Fruit fly (Drosophila melanogaster) whole organism, embryonic: ENCODE results near the gene CG6425.

Experiments
- Abd-B ChIP-seq: fragments of 200-800 bp; sonication (Bioruptor generic); optimal IDR thresholded peaks from 2 replicates; lab custom pipeline; 2018; ENCODE audit warnings: missing biosample characterization, mild to moderate bottlenecking, missing genetic modification characterization, moderate library complexity
- Aef1 ChIP-seq: fragments of 200-800 bp; sonication (Bioruptor generic); IDR thresholded peaks from 3 replicates; pipeline ENCODE4 v1.3.6; 2022; ENCODE audit warnings: missing biosample characterization, missing genetic modification characterization
- BEAF-32 ChIP-seq: fragments of 200-800 bp; sonication (Bioruptor generic); optimal IDR thresholded peaks from 3 replicates; lab custom pipeline; 2017; ENCODE audit warnings: missing biosample characterization, missing genetic modification characterization, mild to moderate bottlenecking, moderate library complexity, missing genetic modification reagents
- CG10267 ChIP-seq: fragments of 200-800 bp; sonication (Bioruptor generic); optimal IDR thresholded peaks from 2 replicates; lab custom pipeline; 2018; ENCODE audit warnings: missing biosample characterization, mild to moderate bottlenecking, missing genetic modification characterization, moderate library complexity
- CG12299 ChIP-seq: fragments of 200-800 bp; sonication (Bioruptor generic); optimal IDR thresholded peaks from 2 replicates; lab custom pipeline; 2018; ENCODE audit warnings: missing biosample characterization, mild to moderate bottlenecking, missing genetic modification characterization
- CG12391 ChIP-seq: fragments of 200-800 bp; sonication (Bioruptor generic); optimal IDR thresholded peaks from 3 replicates; lab custom pipeline; 2018; ENCODE audit warnings: missing biosample characterization, mild to moderate bottlenecking, missing genetic modification characterization, moderate library complexity
- CG13424 ChIP-seq: fragments of 200-800 bp; sonication (Bioruptor generic); optimal IDR thresholded peaks from 2 replicates; lab custom pipeline; 2019; ENCODE audit warnings: missing biosample characterization, mild to moderate bottlenecking, missing genetic modification characterization, moderate library complexity
- CG13894 ChIP-seq: fragments of 200-800 bp; sonication (Bioruptor generic); optimal IDR thresholded peaks from 3 replicates; lab custom pipeline; 2018; ENCODE audit warnings: missing biosample characterization, mild to moderate bottlenecking, missing genetic modification characterization, moderate library complexity
- CG14710 ChIP-seq: fragments of 200-800 bp; sonication (Bioruptor generic); optimal IDR thresholded peaks from 3 replicates; lab custom pipeline; 2019; ENCODE audit warnings: missing biosample characterization, mild to moderate bottlenecking, missing genetic modification characterization, moderate library complexity
- CG17385 ChIP-seq: fragments of 200-800 bp; sonication (Bioruptor generic); optimal IDR thresholded peaks from 3 replicates; lab custom pipeline; 2018; ENCODE audit warnings: missing biosample characterization, mild to moderate bottlenecking, missing genetic modification characterization
- CG17802 ChIP-seq: fragments of 200-800 bp; sonication (Bioruptor generic); optimal IDR thresholded peaks from 2 replicates; lab custom pipeline; 2018; ENCODE audit warnings: missing biosample characterization, mild to moderate bottlenecking, missing genetic modification characterization, moderate library complexity
- CG1792 ChIP-seq: fragments of 200-800 bp; sonication (Bioruptor generic); optimal IDR thresholded peaks from 2 replicates; lab custom pipeline; 2016; ENCODE audit warnings: missing biosample characterization, missing genetic modification characterization
- CG18262 ChIP-seq: fragments of 200-800 bp; optimal IDR thresholded peaks from 3 replicates; lab custom pipeline; 2019; ENCODE audit warnings: missing biosample characterization, mild to moderate bottlenecking, missing genetic modification characterization, moderate library complexity
- CG2120 ChIP-seq: fragments of 200-800 bp; sonication (Bioruptor generic); optimal IDR thresholded peaks from 3 replicates; lab custom pipeline; 2016; ENCODE audit warnings: missing biosample characterization, missing genetic modification characterization
- CG2712 ChIP-seq: fragments of 200-800 bp; optimal IDR thresholded peaks from 3 replicates; lab custom pipeline; 2019; ENCODE audit warnings: missing biosample characterization, mild to moderate bottlenecking, missing genetic modification characterization, moderate library complexity
- CG30403 ChIP-seq: fragments of 200-800 bp; sonication (Bioruptor generic); optimal IDR thresholded peaks from 3 replicates; lab custom pipeline; 2016; ENCODE audit warnings: missing biosample characterization, missing genetic modification characterization
- CG7357 ChIP-seq: fragments of 200-800 bp; sonication (Bioruptor generic); IDR thresholded peaks from 3 replicates; pipeline ENCODE4 v1.3.6; 2022; ENCODE audit warnings: missing biosample characterization, missing genetic modification characterization
- Dad ChIP-seq: fragments of 200-800 bp; sonication (Bioruptor generic); optimal IDR thresholded peaks from 3 replicates; lab custom pipeline; 2016; ENCODE audit warnings: missing biosample characterization, missing genetic modification characterization
- Dref ChIP-seq: fragments of 200-800 bp; sonication (Bioruptor generic); IDR thresholded peaks from 2 replicates; pipeline ENCODE4 v1.3.6; 2022; ENCODE audit warnings: missing biosample characterization, missing genetic modification characterization
- E2f2 ChIP-seq: fragments of 200-800 bp; sonication (Bioruptor generic); IDR thresholded peaks from 2 replicates; pipeline ENCODE4 v1.3.6; 2022; ENCODE audit warnings: missing biosample characterization, missing genetic modification characterization
- ERR ChIP-seq: fragments of 200-800 bp; sonication (Bioruptor generic); optimal IDR thresholded peaks from 2 replicates; lab custom pipeline; 2016; ENCODE audit warnings: missing biosample characterization, missing genetic modification characterization
- Ets65A ChIP-seq: fragments of 200-800 bp; sonication (Bioruptor generic); peaks from one replicate; lab custom pipeline; 2016; ENCODE audit warnings: missing biosample characterization, missing genetic modification characterization
- Fer2 ChIP-seq: fragments of 200-800 bp; sonication (Bioruptor generic); optimal IDR thresholded peaks from 2 replicates; lab custom pipeline; 2018; ENCODE audit warnings: missing biosample characterization, mild to moderate bottlenecking, missing genetic modification characterization, moderate library complexity
- HLH54F ChIP-seq: fragments of 200-800 bp; sonication (Bioruptor generic); optimal IDR thresholded peaks from 3 replicates; lab custom pipeline; 2016; ENCODE audit warnings: missing biosample characterization, missing genetic modification characterization
- Hr51 ChIP-seq, 2 experiments: fragments of 200-800 bp; sonication (Bioruptor generic); optimal IDR thresholded peaks; 2 replicates in 1 of 2; 3 replicates in 1 of 2; lab custom pipeline; 2016 to 2018; ENCODE audit warnings: missing biosample characterization in 2 of 2, missing genetic modification characterization in 2 of 2, mild to moderate bottlenecking in 1 of 2, moderate library complexity in 1 of 2
- NFAT ChIP-seq: fragments of 200-800 bp; sonication (Bioruptor generic); IDR thresholded peaks from 2 replicates; pipeline ENCODE4 v1.3.6; 2022; ENCODE audit warnings: missing biosample characterization, missing genetic modification characterization
- NK7.1 ChIP-seq: fragments of 200-800 bp; sonication (Bioruptor generic); optimal IDR thresholded peaks from 3 replicates; lab custom pipeline; 2016; ENCODE audit warnings: missing biosample characterization, missing genetic modification characterization
- Sry-δ ChIP-seq: fragments of 200-800 bp; sonication (Bioruptor generic); optimal IDR thresholded peaks from 2 replicates; lab custom pipeline; 2016; ENCODE audit warnings: missing biosample characterization, missing genetic modification characterization
- Vsx1 ChIP-seq: fragments of 200-800 bp; sonication (Bioruptor generic); optimal IDR thresholded peaks from 2 replicates; lab custom pipeline; 2017; ENCODE audit warnings: missing biosample characterization, mild to moderate bottlenecking, missing genetic modification characterization, missing genetic modification reagents
- ato ChIP-seq: fragments of 200-800 bp; sonication (Bioruptor generic); IDR thresholded peaks from 2 replicates; pipeline ENCODE4 v1.3.6; 2022; ENCODE audit warnings: missing biosample characterization, missing genetic modification characterization; ENCODE audit not compliant: partially characterized antibody
- bab2 ChIP-seq: fragments of 200-800 bp; sonication (Bioruptor generic); optimal IDR thresholded peaks from 2 replicates; lab custom pipeline; 2016; ENCODE audit warnings: missing biosample characterization, missing genetic modification characterization
- bcd ChIP-seq: fragments of 200-800 bp; sonication (Bioruptor generic); optimal IDR thresholded peaks from 2 replicates; lab custom pipeline; 2017; ENCODE audit warnings: missing biosample characterization, mild to moderate bottlenecking, missing genetic modification characterization
- br ChIP-seq: fragments of >200 bp; optimal IDR thresholded peaks from 2 replicates; lab custom pipeline; 2017
- bsh ChIP-seq, 2 experiments: fragments of 200-800 bp; sonication (Bioruptor generic); optimal IDR thresholded peaks; 2 replicates each; lab custom pipeline; 2017 to 2018; ENCODE audit warnings: mild to moderate bottlenecking in 2 of 2, missing biosample characterization in 2 of 2, missing genetic modification characterization in 2 of 2, moderate library complexity in 1 of 2
- btn ChIP-seq: fragments of 200-800 bp; sonication (Bioruptor generic); optimal IDR thresholded peaks from 2 replicates; lab custom pipeline; 2016; ENCODE audit warnings: missing biosample characterization, missing genetic modification characterization
- cad ChIP-seq: fragments of >200 bp; optimal IDR thresholded peaks from 2 replicates; lab custom pipeline; 2017; ENCODE audit warnings: missing biosample characterization, missing genetic modification characterization
- cato ChIP-seq: fragments of 200-800 bp; sonication (Bioruptor generic); optimal IDR thresholded peaks from 2 replicates; lab custom pipeline; 2016; ENCODE audit warnings: missing biosample characterization, missing genetic modification characterization, borderline replicate concordance
- ci ChIP-seq: fragments of 200-800 bp; sonication (Bioruptor generic); IDR thresholded peaks from 3 replicates; pipeline ENCODE4 v1.3.6; 2022; ENCODE audit warnings: missing biosample characterization, missing genetic modification characterization
- fu2 ChIP-seq: fragments of 200-800 bp; sonication (Bioruptor generic); optimal IDR thresholded peaks from 2 replicates; lab custom pipeline; 2016; ENCODE audit warnings: missing biosample characterization, missing genetic modification characterization
- gro ChIP-seq: fragments of 200-800 bp; sonication (Bioruptor generic); optimal IDR thresholded peaks from 2 replicates; lab custom pipeline; 2016; ENCODE audit warnings: missing biosample characterization, missing genetic modification characterization
- ken ChIP-seq: fragments of 200-800 bp; sonication (Bioruptor generic); IDR thresholded peaks from 3 replicates; pipeline ENCODE4 v1.3.6; 2022; ENCODE audit warnings: missing biosample characterization, missing genetic modification characterization
- otp ChIP-seq: fragments of 200-800 bp; sonication (Bioruptor generic); IDR thresholded peaks from 3 replicates; pipeline ENCODE4, ENCODE4 v1.3.6; 2022; ENCODE audit warnings: missing biosample characterization, missing genetic modification characterization
- phol ChIP-seq: fragments of 200-800 bp; sonication (Bioruptor generic); optimal IDR thresholded peaks from 3 replicates; lab custom pipeline; 2018; ENCODE audit warnings: missing biosample characterization, mild to moderate bottlenecking, missing genetic modification characterization, moderate library complexity
- pzg ChIP-seq: fragments of 200-800 bp; sonication (Bioruptor generic); optimal IDR thresholded peaks from 3 replicates; lab custom pipeline; 2018; ENCODE audit warnings: missing biosample characterization, mild to moderate bottlenecking, missing genetic modification characterization, moderate library complexity
- slbo ChIP-seq: fragments of 200-800 bp; sonication (Bioruptor generic); IDR thresholded peaks from 2 replicates; pipeline ENCODE4 v1.3.6; 2022; ENCODE audit warnings: missing biosample characterization, missing genetic modification characterization
- stwl ChIP-seq: fragments of 200-800 bp; sonication (Bioruptor generic); optimal IDR thresholded peaks from 3 replicates; lab custom pipeline; 2018; ENCODE audit warnings: missing biosample characterization, mild to moderate bottlenecking, missing genetic modification characterization, moderate library complexity
- tin ChIP-seq: fragments of 200-800 bp; sonication (Bioruptor generic); optimal IDR thresholded peaks from 3 replicates; lab custom pipeline; 2016; ENCODE audit warnings: missing biosample characterization, missing genetic modification characterization
- unpg ChIP-seq: fragments of 200-800 bp; sonication (Bioruptor generic); optimal IDR thresholded peaks from 3 replicates; lab custom pipeline; 2018; ENCODE audit warnings: missing biosample characterization, mild to moderate bottlenecking, missing genetic modification characterization, moderate library complexity
- wek ChIP-seq: fragments of 200-800 bp; sonication (Bioruptor generic); optimal IDR thresholded peaks from 3 replicates; lab custom pipeline; 2018; ENCODE audit warnings: missing biosample characterization, mild to moderate bottlenecking, missing genetic modification characterization, moderate library complexity
- z ChIP-seq: fragments of 200-800 bp; sonication (Bioruptor generic); IDR thresholded peaks from 3 replicates; pipeline ENCODE4 v1.3.6; 2022; ENCODE audit warnings: missing biosample characterization, missing genetic modification characterization
- zf30C ChIP-seq: fragments of 200-800 bp; sonication (Bioruptor generic); optimal IDR thresholded peaks from 3 replicates; lab custom pipeline; 2018; ENCODE audit warnings: missing biosample characterization, mild to moderate bottlenecking, missing genetic modification characterization
- zfh1 ChIP-seq: fragments of 200-800 bp; sonication (Bioruptor generic); IDR thresholded peaks from 3 replicates; pipeline ENCODE4 v1.3.6; 2022; ENCODE audit warnings: missing biosample characterization, missing genetic modification characterization

Gene CG6425

dm6 chr3R:26717295-26717694, at the start of gene CG6425 (continued):
- TF ChIP-seq CG17385 (no peak), z (GFP tag; lab: Robert Waterston, UW) (no peak), zf30C (peak; percentile 25), CG7357 (GFP tag; lab: Robert Waterston, UW) (peak; percentile 98), ERR (GFP tag; lab: Kevin White, UChicago) (no peak), CG2120 (GFP tag; lab: Kevin White, UChicago) (peak; percentile 33), cato (GFP tag; lab: Kevin White, UChicago) (no peak), Hr51 (GFP tag; optimal IDR thresholded peaks at IDR 0.05; lab: Kevin White, UChicago) (no peak), gro (no peak), br (lab: Kevin White, UChicago) (no peak), BEAF-32 (GFP tag; lab: Kevin White, UChicago) (peak; percentile 48), CG17802 (tag; lab: Kevin White, UChicago) (peak; percentile 55), Sry-δ (no peak), pzg (GFP tag; lab: Kevin White, UChicago) (peak; percentile 59), ato (GFP tag; lab: Robert Waterston, UW) (no peak), CG2712 (tag; lab: Kevin White, UChicago) (peak; percentile 42), tin (GFP tag; lab: Kevin White, UChicago) (peak; percentile 14), stwl (tag; lab: Kevin White, UChicago) (peak; percentile 37), NK7.1 (GFP tag; lab: Kevin White, UChicago) (no peak), E2f2 (GFP tag; lab: Robert Waterston, UW) (peak; percentile 87), CG12391 (tag; lab: Kevin White, UChicago) (peak; percentile 35), unpg (GFP tag; lab: Kevin White, UChicago) (peak; percentile 15), NFAT (GFP tag; lab: Robert Waterston, UW) (no peak), ci (peak; percentile 13; the same call in 1 of the 3 replicates), wek (GFP tag; lab: Kevin White, UChicago) (no peak), Aef1 (GFP tag; lab: Robert Waterston, UW) (no peak), zfh1 (GFP tag; lab: Robert Waterston, UW) (no peak), Dref (GFP tag; lab: Robert Waterston, UW) (peak; percentile 44), bsh (GFP tag; optimal IDR thresholded peaks at IDR 0.05; lab: Kevin White, UChicago) (peak in 1 of 2 experiments; percentile 6), bcd (GFP tag; lab: Kevin White, UChicago) (no peak), CG30403 (peak; percentile 27), fu2 (no peak), slbo (peak; percentile 72), phol (tag; lab: Kevin White, UChicago) (peak; percentile 51), Vsx1 (no peak), bab2 (no peak), Abd-B (GFP tag; lab: Kevin White, UChicago) (peak; percentile 60), HLH54F (peak; percentile 11), CG1792 (GFP tag; lab: Kevin White, UChicago) (no peak), CG12299 (tag; lab: Kevin White, UChicago) (no peak), Ets65A (no peak), CG18262 (tag; lab: Kevin White, UChicago) (peak; percentile 20), Dad (no peak), CG10267 (tag; lab: Kevin White, UChicago) (peak; percentile 16), ken (GFP tag; lab: Robert Waterston, UW) (0 out of 3 replicates have a peak, but pooled peaks have one; percentile 51), otp (GFP tag; lab: Robert Waterston, UW) (no peak), btn (GFP tag; lab: Kevin White, UChicago) (no peak), cad (no peak), CG14710 (peak; percentile 54), CG13894 (tag; lab: Kevin White, UChicago) (no peak), CG13424 (peak; percentile 33), Fer2 (tag; lab: Kevin White, UChicago) (peak; percentile 14)
